Fruit fly (Drosophila melanogaster): ENCODE data around the gene Dhc36C.
A peak's percentile ranks its signal among the peaks of the same experiment; 100 is the strongest.

DNA sequence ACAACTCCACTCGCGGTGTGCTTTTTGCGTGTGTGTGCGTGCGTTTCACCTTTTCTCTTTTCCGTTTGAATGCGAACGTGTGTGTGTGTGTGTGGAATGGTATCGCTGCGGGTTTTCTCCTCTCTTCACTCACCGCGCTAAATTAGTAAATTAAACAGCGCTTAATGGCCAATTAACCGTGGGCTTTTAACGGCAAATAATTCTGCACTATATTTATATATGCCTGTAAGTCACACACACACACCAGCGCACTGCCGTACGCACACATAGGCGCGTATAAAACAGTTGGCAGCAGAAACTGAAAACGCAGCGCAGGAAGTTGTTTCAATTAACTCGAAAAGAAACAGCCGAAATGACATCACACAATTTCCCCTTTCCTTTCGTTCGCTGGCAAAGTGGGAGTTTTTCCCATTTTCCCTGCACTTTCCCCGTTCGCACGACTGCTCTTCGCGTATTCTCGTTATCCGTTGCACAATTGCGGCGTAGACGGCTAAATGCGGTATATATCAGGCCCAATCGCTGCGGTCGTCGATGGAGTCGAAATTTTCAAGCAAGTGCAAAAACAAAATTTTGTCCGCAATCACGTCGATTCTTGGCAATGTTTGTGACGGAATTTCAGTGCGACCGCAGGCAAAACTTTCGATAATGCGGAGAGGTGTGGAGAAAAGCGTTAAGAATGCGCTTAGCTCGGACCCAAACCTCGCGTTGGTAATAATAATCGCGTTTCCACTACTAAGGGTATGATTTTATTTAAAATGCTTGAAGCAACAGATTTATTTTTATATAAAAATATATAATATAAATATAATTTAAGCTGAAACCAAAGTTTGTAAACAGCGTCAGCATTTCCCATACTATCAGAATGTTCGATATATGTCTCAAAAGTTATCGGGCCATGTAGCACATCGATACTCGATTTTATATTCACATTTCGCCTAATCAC, 28.3 kb upstream of the Dhc36C start, which contains the start of gene BicD:
- no peak for TF ChIP-seq Crg-1 (GFP tag; optimal IDR thresholded peaks at IDR 0.05)
- TF ChIP-seq CG12768 (GFP tag; optimal IDR thresholded peaks at IDR 0.05): peak; percentile 54

All from whole organism, adult.